Worm (Caenorhabditis elegans): Measurements from ENCODE around the gene sdz-11.

- no peak for TF ChIP-seq nhr-237 (tag; optimal IDR thresholded peaks at IDR 0.05)
- TF ChIP-seq nhr-20 (tag; optimal IDR thresholded peaks at IDR 0.05) = peak; percentile 85
- TF ChIP-seq fos-1 (tag; optimal IDR thresholded peaks at IDR 0.05) = no peak
- TF ChIP-seq ztf-11 (tag; optimal IDR thresholded peaks at IDR 0.05) = no peak
- TF ChIP-seq mep-1 (tag; optimal IDR thresholded peaks at IDR 0.05) = no peak
- TF ChIP-seq vab-15 (tag; optimal IDR thresholded peaks at IDR 0.05) = no peak
- no peak for TF ChIP-seq zag-1 (tag; optimal IDR thresholded peaks at IDR 0.05)
- no peak for TF ChIP-seq blmp-1 (tag; optimal IDR thresholded peaks at IDR 0.05)
Measured at ce11 chrII:3743684-3744200, 8.3 kb downstream of the sdz-11 start, which contains the start of gene nta-1.
